Fruit fly (Drosophila melanogaster) whole organism, adult: ENCODE measurements around the gene CG17470.

Experiments
- CG11617 ChIP-seq: fragments of 200-800 bp; sonication (Bioruptor generic); optimal IDR thresholded peaks from 2 replicates; lab custom pipeline; 2017; ENCODE audit warnings: mild to moderate bottlenecking, missing biosample characterization, missing genetic modification reagents, missing genetic modification characterization
- CG12768 ChIP-seq: fragments of 200-800 bp; sonication (Bioruptor generic); optimal IDR thresholded peaks from 2 replicates; lab custom pipeline; 2017; ENCODE audit warnings: missing biosample characterization, missing genetic modification characterization, mild to moderate bottlenecking, moderate library complexity, missing genetic modification reagents
- CG33017 ChIP-seq: fragments of 200-800 bp; sonication (Bioruptor generic); optimal IDR thresholded peaks from 2 replicates; lab custom pipeline; 2018; ENCODE audit warnings: missing biosample characterization, mild to moderate bottlenecking, missing genetic modification characterization, moderate library complexity
- CG5204 ChIP-seq: fragments of 200-800 bp; sonication (Bioruptor generic); optimal IDR thresholded peaks from 2 replicates; lab custom pipeline; 2016; ENCODE audit warnings: missing biosample characterization, missing genetic modification characterization
- CG7045 ChIP-seq: fragments of 200-800 bp; sonication (Bioruptor generic); optimal IDR thresholded peaks from 2 replicates; lab custom pipeline; 2017; ENCODE audit warnings: missing biosample characterization, mild to moderate bottlenecking, missing genetic modification characterization
- CG7101 ChIP-seq: fragments of 200-800 bp; sonication (Bioruptor generic); optimal IDR thresholded peaks from 2 replicates; lab custom pipeline; 2018; ENCODE audit warnings: missing biosample characterization, mild to moderate bottlenecking, missing genetic modification characterization, moderate library complexity
- Clk ChIP-seq: fragments of 200-800 bp; sonication (Bioruptor generic); optimal IDR thresholded peaks from 2 replicates; lab custom pipeline; 2017; ENCODE audit warnings: missing biosample characterization, missing genetic modification characterization
- Crg-1 ChIP-seq: fragments of 200-800 bp; sonication (Bioruptor generic); optimal IDR thresholded peaks from 2 replicates; lab custom pipeline; 2016; ENCODE audit warnings: missing biosample characterization, missing genetic modification characterization
- bab1 ChIP-seq: fragments of 200-800 bp; sonication (Bioruptor generic); optimal IDR thresholded peaks from 3 replicates; lab custom pipeline; 2019; ENCODE audit warnings: missing biosample characterization, mild to moderate bottlenecking, missing genetic modification characterization, moderate library complexity
- cic ChIP-seq: fragments of 200-800 bp; sonication (Bioruptor generic); optimal IDR thresholded peaks from 2 replicates; lab custom pipeline; 2017; ENCODE audit warnings: missing biosample characterization, mild to moderate bottlenecking, missing genetic modification characterization, moderate library complexity
- cnc ChIP-seq, 2 experiments: fragments of >200 bp; optimal IDR thresholded peaks; 2 replicates each; lab custom pipeline; 2017
- kay ChIP-seq: fragments of 200-800 bp; sonication (Bioruptor generic); peaks from one replicate; lab custom pipeline; 2016; ENCODE audit warnings: missing biosample characterization, missing genetic modification characterization, borderline replicate concordance
- ovo ChIP-seq: fragments of 200-800 bp; sonication (Bioruptor generic); optimal IDR thresholded peaks from 2 replicates; lab custom pipeline; 2016; ENCODE audit warnings: missing biosample characterization, missing genetic modification characterization
- toe ChIP-seq: fragments of 200-800 bp; sonication (Bioruptor generic); optimal IDR thresholded peaks from 2 replicates; lab custom pipeline; 2016; ENCODE audit warnings: missing biosample characterization, missing genetic modification characterization

- TF ChIP-seq CG7045 = no peak
- TF ChIP-seq kay = no peak
- no peak for TF ChIP-seq bab1
- TF ChIP-seq Crg-1 (GFP tag; lab: Kevin White, UChicago) = no peak
- TF ChIP-seq cnc (optimal IDR thresholded peaks at IDR 0.05; lab: Kevin White, UChicago) = no peak
- TF ChIP-seq CG12768 (GFP tag; lab: Kevin White, UChicago) = no peak
- no peak for TF ChIP-seq Clk
- no peak for TF ChIP-seq CG7101 (tag; lab: Kevin White, UChicago)
- TF ChIP-seq ovo = no peak
- no peak for TF ChIP-seq CG11617 (GFP tag; lab: Kevin White, UChicago)
- no peak for TF ChIP-seq cic (GFP tag; lab: Kevin White, UChicago)
- TF ChIP-seq CG33017 (tag; lab: Kevin White, UChicago) = no peak
- TF ChIP-seq toe (GFP tag; lab: Kevin White, UChicago) = no peak
- TF ChIP-seq CG5204 = no peak
These were observed 28.8 kb downstream of the CG17470 start, which contains the start of gene CG15475 for dm6 chr2L:20614222-20614621.
